Fruit fly (Drosophila melanogaster) Kc167 (cell line): ENCODE data around the gene CG7766.

Source experiments
- Myc ChIP-seq: fragments of >200 bp; optimal IDR thresholded peaks from 2 replicates; lab custom pipeline; 2017; ENCODE audit warnings: missing external identifiers
- psq ChIP-seq: fragments of >200 bp; optimal IDR thresholded peaks from 2 replicates; lab custom pipeline; 2017; ENCODE audit warnings: missing external identifiers
- ttk ChIP-seq: sonication (Bioruptor generic); optimal IDR thresholded peaks from 2 replicates; lab custom pipeline; 2017; ENCODE audit warnings: missing external identifiers

- no peak for TF ChIP-seq ttk (lab: Kevin White, UChicago)
- TF ChIP-seq Myc (lab: Kevin White, UChicago): no peak
- no peak for TF ChIP-seq psq (lab: Kevin White, UChicago)
Observed at dm6 chrX:9061299-9061698, 42.2 kb downstream of the CG7766 start.
